Fruit fly (Drosophila melanogaster) whole organism, pupa: ENCODE data around the gene CG31960.

Source experiments
- CG10348 ChIP-seq: fragments of 200-800 bp; sonication (Bioruptor generic); IDR thresholded peaks from 2 replicates; pipeline ENCODE4 v1.3.6; 2022; ENCODE audit warnings: missing biosample characterization, missing genetic modification characterization
- CG12605 ChIP-seq: fragments of 200-800 bp; sonication (Bioruptor generic); IDR thresholded peaks from 2 replicates; pipeline ENCODE4 v1.3.6; 2022; ENCODE audit warnings: missing biosample characterization, missing genetic modification characterization
- CG13204 ChIP-seq: fragments of 200-800 bp; sonication (Bioruptor generic); optimal IDR thresholded peaks from 2 replicates; lab custom pipeline; 2018; ENCODE audit warnings: missing biosample characterization, mild to moderate bottlenecking, missing genetic modification characterization, moderate library complexity
- CG14655 ChIP-seq: fragments of 200-800 bp; sonication (Bioruptor generic); optimal IDR thresholded peaks from 3 replicates; lab custom pipeline; 2017; ENCODE audit warnings: mild to moderate bottlenecking, missing biosample characterization, missing genetic modification reagents, missing genetic modification characterization
- CG15710 ChIP-seq: fragments of 200-800 bp; sonication (Bioruptor generic); optimal IDR thresholded peaks from 2 replicates; lab custom pipeline; 2018; ENCODE audit warnings: missing biosample characterization, mild to moderate bottlenecking, missing genetic modification characterization, moderate library complexity
- CG17806 ChIP-seq: fragments of 200-800 bp; sonication (Bioruptor generic); optimal IDR thresholded peaks from 2 replicates; lab custom pipeline; 2018; ENCODE audit warnings: missing biosample characterization, mild to moderate bottlenecking, missing genetic modification characterization, moderate library complexity
- CG32121 ChIP-seq: fragments of 200-800 bp; sonication (Bioruptor generic); IDR thresholded peaks from 2 replicates; pipeline ENCODE4 v1.3.6; 2022; ENCODE audit warnings: missing biosample characterization, missing genetic modification characterization
- CG34367 ChIP-seq: fragments of 200-800 bp; sonication (Bioruptor generic); optimal IDR thresholded peaks from 2 replicates; lab custom pipeline; 2018; ENCODE audit warnings: missing biosample characterization, mild to moderate bottlenecking, missing genetic modification characterization
- CG4496 ChIP-seq: fragments of 200-800 bp; sonication (Bioruptor generic); IDR thresholded peaks from 3 replicates; pipeline ENCODE4 v1.3.6; 2022; ENCODE audit warnings: missing biosample characterization, missing genetic modification characterization
- CG8159 ChIP-seq: fragments of 200-800 bp; sonication (Bioruptor generic); optimal IDR thresholded peaks from 3 replicates; lab custom pipeline; 2018; ENCODE audit warnings: missing biosample characterization, mild to moderate bottlenecking, missing genetic modification characterization, moderate library complexity
- CG8301 ChIP-seq: fragments of 200-800 bp; sonication (Bioruptor generic); optimal IDR thresholded peaks from 2 replicates; lab custom pipeline; 2018; ENCODE audit warnings: missing biosample characterization, mild to moderate bottlenecking, missing genetic modification characterization
- CG9948 ChIP-seq: fragments of 200-800 bp; sonication (Bioruptor generic); optimal IDR thresholded peaks from 2 replicates; lab custom pipeline; 2018; ENCODE audit warnings: missing biosample characterization, mild to moderate bottlenecking, missing genetic modification characterization, moderate library complexity
- D1 ChIP-seq: fragments of 200-800 bp; sonication (Bioruptor generic); optimal IDR thresholded peaks from 2 replicates; lab custom pipeline; 2018; ENCODE audit warnings: missing biosample characterization, mild to moderate bottlenecking, missing genetic modification characterization, moderate library complexity
- EcR ChIP-seq: fragments of 200-800 bp; sonication (Bioruptor generic); optimal IDR thresholded peaks from 3 replicates; lab custom pipeline; 2019; ENCODE audit warnings: missing biosample characterization, missing genetic modification characterization, mild to moderate bottlenecking, moderate library complexity, missing genetic modification reagents
- Ets98B ChIP-seq: fragments of 200-800 bp; sonication (Bioruptor generic); IDR thresholded peaks from 2 replicates; pipeline ENCODE4 v1.3.6; 2022; ENCODE audit warnings: missing biosample characterization, missing genetic modification characterization
- Pif1A ChIP-seq: fragments of 200-800 bp; sonication (Bioruptor generic); optimal IDR thresholded peaks from 3 replicates; lab custom pipeline; 2016; ENCODE audit warnings: missing biosample characterization, missing genetic modification characterization
- Pif1B ChIP-seq: fragments of 200-800 bp; sonication (Bioruptor generic); optimal IDR thresholded peaks from 3 replicates; lab custom pipeline; 2016; ENCODE audit warnings: missing biosample characterization, missing genetic modification characterization
- Snoo ChIP-seq: fragments of 200-800 bp; sonication (Bioruptor generic); optimal IDR thresholded peaks from 3 replicates; lab custom pipeline; 2017; ENCODE audit warnings: missing biosample characterization, mild to moderate bottlenecking, missing genetic modification characterization, inconsistent platforms
- fd96Ca ChIP-seq: fragments of 200-800 bp; sonication (Bioruptor generic); IDR thresholded peaks from 3 replicates; pipeline ENCODE4 v1.3.6; 2022; ENCODE audit warnings: missing biosample characterization, missing genetic modification characterization
- gl ChIP-seq: fragments of 200-800 bp; sonication (Bioruptor generic); optimal IDR thresholded peaks from 2 replicates; lab custom pipeline; 2018; ENCODE audit warnings: missing biosample characterization, mild to moderate bottlenecking, missing genetic modification characterization
- rn ChIP-seq: fragments of 200-800 bp; sonication (Bioruptor generic); IDR thresholded peaks from 2 replicates; pipeline ENCODE4 v1.3.6; 2022; ENCODE audit warnings: missing biosample characterization, missing genetic modification characterization

Gene CG31960

dm6 chr2L:3776614-3777196 lies 8.0 kb upstream of the CG31960 start:
- TF ChIP-seq CG8301 (tag; lab: Kevin White, UChicago) (peak; percentile 86), CG34367 (tag; lab: Kevin White, UChicago) (peak; percentile 88), Snoo (tag; lab: Kevin White, UChicago) (peak; percentile 75), Ets98B (GFP tag; lab: Robert Waterston, UW) (peak; percentile 65), Pif1B (peak; percentile 66), CG10348 (GFP tag; lab: Robert Waterston, UW) (no peak), CG13204 (GFP tag; lab: Kevin White, UChicago) (peak; percentile 77), gl (peak; percentile 52), CG32121 (peak; percentile 77), D1 (tag; lab: Kevin White, UChicago) (peak; percentile 88), Pif1A (GFP tag; lab: Kevin White, UChicago) (peak; percentile 67), CG17806 (tag; lab: Kevin White, UChicago) (peak; percentile 94), CG14655 (peak; percentile 89), CG12605 (GFP tag; lab: Robert Waterston, UW) (peak; percentile 87), CG15710 (tag; lab: Kevin White, UChicago) (peak; percentile 94), CG8159 (tag; lab: Kevin White, UChicago) (peak; percentile 94), fd96Ca (no peak), CG9948 (tag; lab: Kevin White, UChicago) (peak; percentile 95), rn (peak; percentile 67), CG4496 (GFP tag; lab: Robert Waterston, UW) (peak; percentile 80), EcR (peak; percentile 54)

dm6 chr2L:3777485-3777884 lies 7.3 kb upstream of the CG31960 start:
- TF ChIP-seq Ets98B (GFP tag; lab: Robert Waterston, UW) (no peak), CG12605 (GFP tag; lab: Robert Waterston, UW) (no peak), Pif1B (no peak), D1 (tag; lab: Kevin White, UChicago) (no peak), CG32121 (no peak), EcR (no peak), CG9948 (tag; lab: Kevin White, UChicago) (no peak), CG4496 (GFP tag; lab: Robert Waterston, UW) (no peak), rn (no peak), fd96Ca (no peak)

- peak; percentile 82 for TF ChIP-seq CG15710 (tag; lab: Kevin White, UChicago)
- peak; percentile 86 for TF ChIP-seq CG8301 (tag; lab: Kevin White, UChicago)
- TF ChIP-seq CG4496 (GFP tag; lab: Robert Waterston, UW), result peak; percentile 80
- peak; percentile 90 for TF ChIP-seq CG9948 (tag; lab: Kevin White, UChicago)
- TF ChIP-seq CG13204 (GFP tag; lab: Kevin White, UChicago), result peak; percentile 54
- peak; percentile 55 for TF ChIP-seq CG32121
- TF ChIP-seq CG14655, result peak; percentile 90
- peak; percentile 81; the same call in 2 of the 3 replicates for TF ChIP-seq fd96Ca
- TF ChIP-seq CG8159 (tag; lab: Kevin White, UChicago), result peak; percentile 89
- peak; percentile 88 for TF ChIP-seq CG17806 (tag; lab: Kevin White, UChicago)
- TF ChIP-seq D1 (tag; lab: Kevin White, UChicago), result peak; percentile 70
- TF ChIP-seq Pif1A (GFP tag; lab: Kevin White, UChicago), result peak; percentile 80
- TF ChIP-seq CG12605 (GFP tag; lab: Robert Waterston, UW), result peak; percentile 57; the same call in 1 of the 2 replicates
- peak; percentile 70 for TF ChIP-seq Ets98B (GFP tag; lab: Robert Waterston, UW)
- TF ChIP-seq EcR, result peak; percentile 74
- TF ChIP-seq CG34367 (tag; lab: Kevin White, UChicago), result peak; percentile 76
- TF ChIP-seq Pif1B, result peak; percentile 84
- peak; percentile 81 for TF ChIP-seq Snoo (tag; lab: Kevin White, UChicago)
- TF ChIP-seq rn, result 0 out of 2 replicates have a peak, but pooled peaks have one; percentile 14
- 0 out of 2 replicates have a peak, but pooled peaks have one; percentile 15 for TF ChIP-seq CG10348 (GFP tag; lab: Robert Waterston, UW)
- peak; percentile 32 for TF ChIP-seq gl
Measured at dm6 chr2L:3778157-3779060, 6.3 kb upstream of the CG31960 start.

- TF ChIP-seq CG15710 (tag; lab: Kevin White, UChicago) (no peak), CG32121 (no peak), CG9948 (tag; lab: Kevin White, UChicago) (peak; percentile 8), CG8159 (tag; lab: Kevin White, UChicago) (no peak), CG8301 (tag; lab: Kevin White, UChicago) (no peak), EcR (no peak), CG14655 (peak; percentile 4), CG4496 (GFP tag; lab: Robert Waterston, UW) (no peak), gl (no peak), Snoo (tag; lab: Kevin White, UChicago) (no peak)
Measured at dm6 chr2L:3779143-3779788, 5.5 kb upstream of the CG31960 start.

dm6 chr2L:3780587-3780986 lies 4.2 kb upstream of the CG31960 start:
- TF ChIP-seq Pif1B (no peak), CG8159 (tag; lab: Kevin White, UChicago) (peak; percentile 5), CG10348 (GFP tag; lab: Robert Waterston, UW) (no peak)
